Worm (Caenorhabditis elegans) whole organism, midembryonic: ENCODE data around the gene col-104.

Experiments
- flt-1 ChIP-seq: fragments of 200-800 bp; sonication (Bioruptor generic); IDR thresholded peaks from 2 replicates; pipeline ENCODE4 v1.3.6; 2022; ENCODE audit warnings: missing genetic modification characterization, missing compliant biosample characterization
- klf-2 ChIP-seq: fragments of 200-800 bp; sonication (Bioruptor generic); conservative IDR thresholded peaks from 2 replicates; pipeline ENCODE4 v1.3.6; 2022; ENCODE audit warnings: missing genetic modification reagents, missing genetic modification characterization, missing compliant biosample characterization

ce11 chrIV:1355147-1355546, at the start of gene col-104:
- TF ChIP-seq flt-1 (GFP tag; lab: Robert Waterston, UW) (no peak), klf-2 (GFP tag; lab: Robert Waterston, UW) (no peak)
